Worm (Caenorhabditis elegans): ENCODE data around the gene swt-7.

The swt-7 gene

DNA sequence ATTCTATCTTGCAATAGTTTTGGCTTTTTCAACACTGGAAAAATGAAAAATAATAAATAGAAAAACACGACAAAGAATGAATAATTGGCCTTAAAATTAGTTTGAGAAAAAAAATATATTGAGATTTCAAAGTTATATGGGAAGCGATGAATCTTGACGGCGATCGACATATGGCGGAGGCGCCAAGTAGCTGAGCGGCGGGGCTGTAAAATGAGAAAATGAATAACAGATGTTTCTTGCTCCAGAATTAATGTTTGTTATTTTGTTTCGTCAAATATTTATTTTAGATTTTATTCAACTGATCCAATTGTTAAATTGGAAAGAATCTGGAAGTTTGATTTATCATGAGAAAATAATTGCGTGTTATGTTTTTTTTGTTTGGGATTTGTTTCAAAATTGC, 8.9 kb upstream of the swt-7 start, which contains the start of gene K11D12.11:
Gene K11D12.11 (minus strand): TSS at position 42 of the 400 bp plus-strand sequence.
- no peak for TF ChIP-seq nhr-11 (tag; optimal IDR thresholded peaks at IDR 0.05)
- peak; percentile 75 for TF ChIP-seq hlh-8 (tag; optimal IDR thresholded peaks at IDR 0.05)
- TF ChIP-seq K02D7.2 (tag; optimal IDR thresholded peaks at IDR 0.05) = no peak
- no peak for TF ChIP-seq ceh-2 (tag; optimal IDR thresholded peaks at IDR 0.05)
- TF ChIP-seq madf-2 (tag; optimal IDR thresholded peaks at IDR 0.05) = no peak
- no peak for TF ChIP-seq C08G9.2 (tag; optimal IDR thresholded peaks at IDR 0.05)

ce11 chrV:5038449-5038848, 7.8 kb upstream of the swt-7 start:
- TF ChIP-seq lim-6 (tag; optimal IDR thresholded peaks at IDR 0.05) (no peak), sox-2 (GFP tag; IDR thresholded peaks at IDR 0.05) (no peak), hlh-30 (tag; optimal IDR thresholded peaks at IDR 0.05; ENCODE audit: insufficient read depth) (no peak), dve-1 (tag; optimal IDR thresholded peaks at IDR 0.05) (no peak), rnt-1 (tag; optimal IDR thresholded peaks at IDR 0.05) (no peak), ama-1 (optimal IDR thresholded peaks at IDR 0.05) (no peak), npax-4 (tag; optimal IDR thresholded peaks at IDR 0.05) (no peak), C38D4.7 (GFP tag; optimal IDR thresholded peaks at IDR 0.05) (no peak), gmeb-2 (tag; optimal IDR thresholded peaks at IDR 0.05) (no peak), Y22D7AL.16 (tag; optimal IDR thresholded peaks at IDR 0.05) (no peak), zip-5 (tag; optimal IDR thresholded peaks at IDR 0.05) (no peak)

DNA sequence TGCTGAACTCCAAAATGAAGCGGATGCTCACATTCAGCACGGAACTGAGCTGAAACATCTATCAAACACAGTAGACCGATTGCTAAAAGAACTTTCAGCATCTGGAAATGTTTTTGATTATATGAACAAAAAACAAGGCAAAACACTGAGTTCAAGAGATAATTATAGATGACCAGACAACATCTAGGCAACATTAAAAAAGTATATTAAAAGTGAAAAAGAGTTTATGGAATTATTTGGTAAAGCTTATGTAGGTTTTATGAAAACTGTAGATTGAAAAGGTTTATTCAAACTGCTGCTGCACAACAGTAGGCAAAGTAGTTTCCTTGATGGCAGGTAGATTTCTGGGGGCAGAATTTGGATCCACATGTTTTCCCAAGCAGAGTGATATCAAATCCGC, 5.7 kb upstream of the swt-7 start, which contains the start of gene K11D12.7:
Gene K11D12.7 (minus strand): TSS at position 101 of the 400 bp plus-strand sequence.
- TF ChIP-seq ceh-34 (tag; optimal IDR thresholded peaks at IDR 0.05) = no peak
- TF ChIP-seq unc-42 (tag; optimal IDR thresholded peaks at IDR 0.05) = no peak
- no peak for TF ChIP-seq ceh-45 (GFP tag; IDR thresholded peaks at IDR 0.05)
- no peak for TF ChIP-seq C38D4.7 (GFP tag; optimal IDR thresholded peaks at IDR 0.05)

DNA sequence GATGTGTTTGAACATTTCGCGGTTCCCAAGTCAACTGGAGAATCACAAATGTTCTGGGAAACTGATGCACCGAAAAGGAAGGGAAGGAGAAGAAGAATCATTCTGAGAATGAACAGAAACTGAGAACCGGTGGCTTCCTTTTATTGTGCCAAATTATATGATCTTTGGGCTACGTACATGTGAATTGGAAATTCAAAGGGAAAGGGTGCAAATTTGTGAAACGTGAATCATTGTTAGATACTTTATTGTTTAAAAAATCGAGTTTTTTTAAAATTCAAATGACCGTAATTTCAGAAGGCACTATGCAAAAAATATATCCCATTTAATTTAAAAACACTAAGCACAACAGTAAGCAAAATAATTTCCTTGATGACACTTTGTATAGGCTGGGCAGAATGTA, 4.4 kb upstream of the swt-7 start, which contains the start of gene K11D12.6:
Gene K11D12.6 (minus strand): TSS at position 101 of the 400 bp plus-strand sequence.
- TF ChIP-seq sox-4 (tag; optimal IDR thresholded peaks at IDR 0.05) (no peak), ceh-9 (tag; optimal IDR thresholded peaks at IDR 0.05) (no peak), tbx-7 (tag; optimal IDR thresholded peaks at IDR 0.05) (no peak), nfya-1 (tag; optimal IDR thresholded peaks at IDR 0.05) (no peak), unc-86 (tag; optimal IDR thresholded peaks at IDR 0.05) (no peak), ztf-16 (tag; optimal IDR thresholded peaks at IDR 0.05) (no peak), pat-9 (tag; optimal IDR thresholded peaks at IDR 0.05) (no peak)

ce11 chrV:5033099-5033498, 2.5 kb upstream of the swt-7 start, which contains the start of gene K11D12.13:
Gene K11D12.13, plus strand, starts transcription at chrV:5033399.
- no peak for TF ChIP-seq hlh-13 (GFP tag; optimal IDR thresholded peaks at IDR 0.05)
- TF ChIP-seq ztf-16 (tag; optimal IDR thresholded peaks at IDR 0.05) = no peak
- no peak for TF ChIP-seq pha-2 (tag; optimal IDR thresholded peaks at IDR 0.05)
- TF ChIP-seq ceh-48 (tag; optimal IDR thresholded peaks at IDR 0.05) = no peak
- no peak for TF ChIP-seq unc-3 (GFP tag; conservative IDR thresholded peaks at IDR 0.05)
- no peak for TF ChIP-seq unc-3 (tag; optimal IDR thresholded peaks at IDR 0.05)
- no peak for TF ChIP-seq ceh-18 (tag; optimal IDR thresholded peaks at IDR 0.05)
- no peak for TF ChIP-seq ceh-30 (tag; optimal IDR thresholded peaks at IDR 0.05)
- no peak for TF ChIP-seq hlh-6 (tag; optimal IDR thresholded peaks at IDR 0.05)
- no peak for TF ChIP-seq hlh-15 (tag; optimal IDR thresholded peaks at IDR 0.05)
- TF ChIP-seq ceh-2 (tag; optimal IDR thresholded peaks at IDR 0.05) = no peak
